Fruit fly (Drosophila melanogaster): ENCODE results near the gene mus304.

mus304 gene

dm6 chr3L:18112669-18113068, 3.1 kb downstream of the mus304 start, which contains the start of the genes CG32195 and CG7341 (continued):
- TF ChIP-seq run (tag; optimal IDR thresholded peaks at IDR 0.05) (no peak), CG10431 (GFP tag; optimal IDR thresholded peaks at IDR 0.05) (no peak), CG10209 (GFP tag; optimal IDR thresholded peaks at IDR 0.05) (no peak), CG8089 (GFP tag; optimal IDR thresholded peaks at IDR 0.05) (no peak), zen2 (GFP tag; IDR thresholded peaks at IDR 0.05; ENCODE audit: partially characterized antibody) (peak; percentile 84), Six4 (GFP tag; optimal IDR thresholded peaks at IDR 0.05) (no peak), CG31365 (tag; optimal IDR thresholded peaks at IDR 0.05) (no peak), az2 (GFP tag; optimal IDR thresholded peaks at IDR 0.05) (no peak), insv (GFP tag; optimal IDR thresholded peaks at IDR 0.05) (no peak), CG9609 (GFP tag; optimal IDR thresholded peaks at IDR 0.05) (no peak), CG9876 (GFP tag; optimal IDR thresholded peaks at IDR 0.05) (no peak), sc (optimal IDR thresholded peaks at IDR 0.05) (no peak), sc (GFP tag; optimal IDR thresholded peaks at IDR 0.05) (no peak), Nf-YA (GFP tag; IDR thresholded peaks at IDR 0.05) (no peak), CG18262 (tag; optimal IDR thresholded peaks at IDR 0.05) (no peak), HHEX (GFP tag; optimal IDR thresholded peaks at IDR 0.05) (no peak), shn (GFP tag; optimal IDR thresholded peaks at IDR 0.05) (no peak), Mad (GFP tag; optimal IDR thresholded peaks at IDR 0.05) (no peak), schlank (tag; optimal IDR thresholded peaks at IDR 0.05) (no peak), p53 (GFP tag; optimal IDR thresholded peaks at IDR 0.05) (no peak), CG18764 (GFP tag; optimal IDR thresholded peaks at IDR 0.05) (no peak), Myb (GFP tag; optimal IDR thresholded peaks at IDR 0.05) (no peak), Camta (GFP tag; optimal IDR thresholded peaks at IDR 0.05) (no peak), CG3407 (GFP tag; optimal IDR thresholded peaks at IDR 0.05) (no peak), CG6791 (GFP tag; IDR thresholded peaks at IDR 0.05; ENCODE audit: partially characterized antibody) (peak; percentile 85), CG6272 (GFP tag; IDR thresholded peaks at IDR 0.05) (no peak), CTCF (GFP tag; optimal IDR thresholded peaks at IDR 0.05) (peak; percentile 29), mam (GFP tag; optimal IDR thresholded peaks at IDR 0.05) (no peak), Poxn (GFP tag; IDR thresholded peaks at IDR 0.05) (no peak), CG11093 (GFP tag; IDR thresholded peaks at IDR 0.05) (no peak), dimm (GFP tag; IDR thresholded peaks at IDR 0.05) (no peak), Bteb2 (GFP tag; optimal IDR thresholded peaks at IDR 0.05) (no peak), Rx (GFP tag; IDR thresholded peaks at IDR 0.05) (no peak), Hr3 (GFP tag; optimal IDR thresholded peaks at IDR 0.05) (no peak), Sry-β (GFP tag; optimal IDR thresholded peaks at IDR 0.05) (peak; percentile 18), Dip2 (GFP tag; IDR thresholded peaks at IDR 0.05) (no peak), chinmo (GFP tag; IDR thresholded peaks at IDR 0.05; ENCODE audit: partially characterized antibody) (peak; percentile 71; the same call in 2 of the 4 replicates), Sry-δ (GFP tag; optimal IDR thresholded peaks at IDR 0.05) (peak; percentile 37), CG12299 (tag; optimal IDR thresholded peaks at IDR 0.05) (no peak), Mes4 (GFP tag; optimal IDR thresholded peaks at IDR 0.05) (no peak), yki (optimal IDR thresholded peaks at IDR 0.05) (no peak), CG5953 (GFP tag; IDR thresholded peaks at IDR 0.05) (no peak), H2.0 (GFP tag; IDR thresholded peaks at IDR 0.05) (no peak), CG10959 (GFP tag; IDR thresholded peaks at IDR 0.05) (no peak), CG7928 (GFP tag; optimal IDR thresholded peaks at IDR 0.05) (no peak), Jarid2 (GFP tag; optimal IDR thresholded peaks at IDR 0.05) (no peak), CG14441 (GFP tag; IDR thresholded peaks at IDR 0.05) (no peak), ems (GFP tag; optimal IDR thresholded peaks at IDR 0.05) (no peak), ac (GFP tag; optimal IDR thresholded peaks at IDR 0.05) (no peak), Fer1 (GFP tag; optimal IDR thresholded peaks at IDR 0.05) (peak; percentile 23), CG8765 (GFP tag; IDR thresholded peaks at IDR 0.05) (no peak), CG8359 (GFP tag; optimal IDR thresholded peaks at IDR 0.05; ENCODE audit: borderline replicate concordance) (no peak), Ptx1 (GFP tag; IDR thresholded peaks at IDR 0.05) (no peak), D19A (tag; optimal IDR thresholded peaks at IDR 0.05) (peak; percentile 84)
